Fruit fly (Drosophila melanogaster): Measurements from ENCODE around the gene CG12883.

Gene CG12883

DNA sequence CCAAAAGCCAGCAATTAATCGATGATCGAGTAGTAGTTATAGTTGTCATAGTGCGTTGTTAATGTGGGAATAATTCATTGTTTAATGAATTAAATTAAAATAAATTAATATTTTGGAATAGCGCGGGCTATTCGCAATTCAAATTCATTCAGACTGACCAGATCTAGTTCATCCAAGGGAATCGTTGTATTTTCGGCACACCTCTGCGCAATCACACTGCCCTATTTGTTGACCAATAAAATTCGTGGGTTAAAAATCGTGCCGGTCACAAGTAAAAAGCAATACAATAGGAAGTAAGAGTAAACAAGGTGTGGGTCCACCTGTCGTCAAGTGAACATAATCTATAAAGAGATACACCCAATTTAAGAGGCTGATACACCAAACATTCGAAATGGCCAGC, at the start of gene CG12883:
TSS of gene CG12883 (plus strand) at position 273 of the 400 bp plus-strand sequence.
- TF ChIP-seq lola (GFP tag; optimal IDR thresholded peaks at IDR 0.05) (no peak), Hnf4 (GFP tag; optimal IDR thresholded peaks at IDR 0.05) (peak; percentile 24), CG9705 (GFP tag; optimal IDR thresholded peaks at IDR 0.05) (no peak), Rel (GFP tag; optimal IDR thresholded peaks at IDR 0.05) (no peak), Rel (tag; optimal IDR thresholded peaks at IDR 0.05) (peak; percentile 2)

DNA sequence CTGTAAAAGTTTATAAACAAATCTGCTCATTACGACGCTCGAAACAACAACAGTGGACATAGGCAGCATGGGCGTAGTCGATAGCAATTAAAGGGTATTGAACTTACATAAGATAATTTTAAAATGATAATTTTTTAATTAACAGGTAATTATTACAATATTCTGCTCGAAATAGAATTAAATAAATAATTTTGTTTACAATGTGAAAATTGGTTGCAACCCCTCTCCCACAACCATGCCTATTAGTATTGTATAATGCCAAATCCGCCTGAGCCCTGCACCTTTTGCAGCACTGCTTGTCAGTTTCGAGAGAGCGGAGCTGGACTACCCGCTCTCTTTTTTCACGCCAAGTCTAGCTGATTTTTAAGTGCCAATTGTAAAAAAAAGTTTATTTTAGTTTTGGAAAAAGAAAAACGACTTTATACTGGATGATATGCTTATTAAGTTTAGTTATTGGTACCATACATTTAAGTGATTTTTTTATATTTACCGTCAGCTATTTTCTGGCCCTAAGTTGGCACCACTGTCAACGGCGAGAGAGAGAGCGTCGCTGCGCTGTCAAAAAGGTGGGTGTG, 43.0 kb upstream of the CG12883 start, which contains the start of the genes CG5611 and Mtl:
TSS of gene CG5611 (minus strand) at position 51 of the 575 bp plus-strand sequence.
TSS of gene Mtl (plus strand) at position 403 of the 575 bp plus-strand sequence.
- TF ChIP-seq tai (GFP tag; optimal IDR thresholded peaks at IDR 0.05) (peak; percentile 98), Dfd (GFP tag; optimal IDR thresholded peaks at IDR 0.05) (peak; percentile 97), brk (GFP tag; optimal IDR thresholded peaks at IDR 0.05) (peak; percentile 99), Hr83 (GFP tag; optimal IDR thresholded peaks at IDR 0.05; ENCODE audit: poor library complexity, severe bottlenecking) (peak; percentile 97), N (GFP tag; optimal IDR thresholded peaks at IDR 0.05) (no peak), Abd-B (GFP tag; optimal IDR thresholded peaks at IDR 0.05) (no peak), woc (GFP tag; optimal IDR thresholded peaks at IDR 0.05) (peak; percentile 97), Myc (optimal IDR thresholded peaks at IDR 0.05) (peak; percentile 96), GATAd (GFP tag; optimal IDR thresholded peaks at IDR 0.05) (peak; percentile 98), fru (GFP tag; optimal IDR thresholded peaks at IDR 0.05) (peak; percentile 99), rgr (GFP tag; optimal IDR thresholded peaks at IDR 0.05) (peak; percentile 100), Rel (GFP tag; optimal IDR thresholded peaks at IDR 0.05) (peak; percentile 92), Rel (tag; optimal IDR thresholded peaks at IDR 0.05) (peak; percentile 93), HLH106 (tag; optimal IDR thresholded peaks at IDR 0.05) (peak; percentile 100), dmrt93B (GFP tag; optimal IDR thresholded peaks at IDR 0.05) (peak; percentile 100), Mio (GFP tag; optimal IDR thresholded peaks at IDR 0.05) (peak; percentile 93), foxo (GFP tag; optimal IDR thresholded peaks at IDR 0.05) (peak; percentile 65 to 100), CG32264 (GFP tag; optimal IDR thresholded peaks at IDR 0.05) (peak; percentile 95), usp (GFP tag; optimal IDR thresholded peaks at IDR 0.05) (no peak), Jra (GFP tag; optimal IDR thresholded peaks at IDR 0.05) (peak; percentile 98), OdsH (GFP tag; optimal IDR thresholded peaks at IDR 0.05) (peak; percentile 100), psq (GFP tag; optimal IDR thresholded peaks at IDR 0.05) (peak; percentile 99), h (GFP tag; optimal IDR thresholded peaks at IDR 0.05) (peak; percentile 100), Vsx2 (GFP tag; optimal IDR thresholded peaks at IDR 0.05; ENCODE audit: partially characterized antibody) (no peak), pan (optimal IDR thresholded peaks at IDR 0.05) (no peak), Sp1 (GFP tag; optimal IDR thresholded peaks at IDR 0.05) (peak; percentile 99), sv (GFP tag; optimal IDR thresholded peaks at IDR 0.05) (peak; percentile 100), CG9705 (GFP tag; optimal IDR thresholded peaks at IDR 0.05) (peak; percentile 99), dsf (GFP tag; optimal IDR thresholded peaks at IDR 0.05; ENCODE audit: borderline replicate concordance) (peak; percentile 98), Dif (GFP tag; optimal IDR thresholded peaks at IDR 0.05; ENCODE audit: partially characterized antibody) (no peak), br (GFP tag; optimal IDR thresholded peaks at IDR 0.05) (peak; percentile 99), lola (GFP tag; optimal IDR thresholded peaks at IDR 0.05) (no peak), ey (GFP tag; optimal IDR thresholded peaks at IDR 0.05) (peak; percentile 99), sage (GFP tag; optimal IDR thresholded peaks at IDR 0.05) (peak; percentile 98), jim (GFP tag; optimal IDR thresholded peaks at IDR 0.05) (peak; percentile 94), Hnf4 (GFP tag; optimal IDR thresholded peaks at IDR 0.05) (peak; percentile 99), dl (GFP tag; optimal IDR thresholded peaks at IDR 0.05; ENCODE audit: insufficient read depth in 1 of 2, partially characterized antibody in 2 of 2) (no peak), Hr78 (GFP tag; optimal IDR thresholded peaks at IDR 0.05) (no peak), CrebA (GFP tag; optimal IDR thresholded peaks at IDR 0.05; ENCODE audit: borderline replicate concordance) (peak; percentile 95)

Measured in whole organism, wandering third instar larva.